Fruit fly (Drosophila melanogaster) whole organism, pupa: ENCODE measurements around the gene CG15923.

Experiments
- CG14655 ChIP-seq: fragments of 200-800 bp; sonication (Bioruptor generic); optimal IDR thresholded peaks from 3 replicates; lab custom pipeline; 2017; ENCODE audit warnings: mild to moderate bottlenecking, missing biosample characterization, missing genetic modification reagents, missing genetic modification characterization
- CG15710 ChIP-seq: fragments of 200-800 bp; sonication (Bioruptor generic); optimal IDR thresholded peaks from 2 replicates; lab custom pipeline; 2018; ENCODE audit warnings: missing biosample characterization, mild to moderate bottlenecking, missing genetic modification characterization, moderate library complexity
- CG4496 ChIP-seq: fragments of 200-800 bp; sonication (Bioruptor generic); IDR thresholded peaks from 3 replicates; pipeline ENCODE4 v1.3.6; 2022; ENCODE audit warnings: missing biosample characterization, missing genetic modification characterization
- CG8159 ChIP-seq: fragments of 200-800 bp; sonication (Bioruptor generic); optimal IDR thresholded peaks from 3 replicates; lab custom pipeline; 2018; ENCODE audit warnings: missing biosample characterization, mild to moderate bottlenecking, missing genetic modification characterization, moderate library complexity
- CG8301 ChIP-seq: fragments of 200-800 bp; sonication (Bioruptor generic); optimal IDR thresholded peaks from 2 replicates; lab custom pipeline; 2018; ENCODE audit warnings: missing biosample characterization, mild to moderate bottlenecking, missing genetic modification characterization
- Ets98B ChIP-seq: fragments of 200-800 bp; sonication (Bioruptor generic); IDR thresholded peaks from 2 replicates; pipeline ENCODE4 v1.3.6; 2022; ENCODE audit warnings: missing biosample characterization, missing genetic modification characterization
- Pif1A ChIP-seq: fragments of 200-800 bp; sonication (Bioruptor generic); optimal IDR thresholded peaks from 3 replicates; lab custom pipeline; 2016; ENCODE audit warnings: missing biosample characterization, missing genetic modification characterization
- Snoo ChIP-seq: fragments of 200-800 bp; sonication (Bioruptor generic); optimal IDR thresholded peaks from 3 replicates; lab custom pipeline; 2017; ENCODE audit warnings: missing biosample characterization, mild to moderate bottlenecking, missing genetic modification characterization, inconsistent platforms
- rn ChIP-seq: fragments of 200-800 bp; sonication (Bioruptor generic); IDR thresholded peaks from 2 replicates; pipeline ENCODE4 v1.3.6; 2022; ENCODE audit warnings: missing biosample characterization, missing genetic modification characterization

- no peak for TF ChIP-seq CG15710
- TF ChIP-seq rn, result no peak
- TF ChIP-seq Snoo, result no peak
- TF ChIP-seq CG8301 (tag; lab: Kevin White, UChicago), result no peak
- TF ChIP-seq CG8159 (tag; lab: Kevin White, UChicago), result no peak
- TF ChIP-seq CG14655 (GFP tag; lab: Kevin White, UChicago), result no peak
- TF ChIP-seq Pif1A (GFP tag; lab: Kevin White, UChicago), result no peak
- no peak for TF ChIP-seq CG4496
- TF ChIP-seq Ets98B, result no peak
These were observed 31.1 kb downstream of the CG15923 start, which contains the start of gene CG16953 for dm6 chr3R:20585566-20585965.
